Worm (Caenorhabditis elegans) whole organism, L2 larva: ENCODE measurements around the gene srsx-10.

Source experiments
- ZK546.5 ChIP-seq: sonication (generic microtip); optimal IDR thresholded peaks from 2 replicates; lab custom pipeline; 2017; ENCODE audit warnings: missing biosample characterization, missing genetic modification characterization
- aly-2 ChIP-seq: fragments of 150-350 bp; optimal IDR thresholded peaks from 2 replicates; lab custom pipeline; 2014; ENCODE audit warnings: missing biosample characterization, missing genetic modification characterization
- elt-1 ChIP-seq: fragments of 150-350 bp; optimal IDR thresholded peaks from 2 replicates; lab custom pipeline; 2014; ENCODE audit warnings: missing biosample characterization, missing genetic modification characterization
- lsy-2 ChIP-seq, 2 experiments: fragments of 150-350 bp in 1 of 2; sonication (generic microtip) in 1 of 2; optimal IDR thresholded peaks; 2 replicates each; lab custom pipeline; 2014 to 2017; ENCODE audit warnings: missing biosample characterization in 2 of 2, missing genetic modification characterization in 2 of 2
- nhr-10 ChIP-seq: sonication (generic microtip); optimal IDR thresholded peaks from 2 replicates; lab custom pipeline; 2017; ENCODE audit warnings: missing biosample characterization, missing genetic modification characterization
- sem-4 ChIP-seq: fragments of 150-350 bp; optimal IDR thresholded peaks from 2 replicates; lab custom pipeline; 2014; ENCODE audit warnings: missing biosample characterization, missing genetic modification reagents, missing genetic modification characterization
- ztf-1 ChIP-seq: fragments of 200-800 bp; sonication (Bioruptor generic); conservative IDR thresholded peaks from 2 replicates; pipeline ENCODE4 v1.3.6; 2022; ENCODE audit warnings: missing genetic modification characterization, missing compliant biosample characterization

ce11 chrV:5016728-5017127 is 42.2 kb upstream of the srsx-10 start:
- no peak for TF ChIP-seq ZK546.5 (tag; lab: Kevin White, UChicago)
- no peak for TF ChIP-seq nhr-10 (tag; lab: Kevin White, UChicago)
- TF ChIP-seq lsy-2 (tag; optimal IDR thresholded peaks at IDR 0.05; lab: Kevin White, UChicago): no peak
- TF ChIP-seq sem-4 (tag; lab: Kevin White, UChicago): no peak
- no peak for TF ChIP-seq aly-2
- TF ChIP-seq elt-1 (tag; lab: Kevin White, UChicago): no peak
- TF ChIP-seq ztf-1 (GFP tag; lab: Robert Waterston, UW): no peak
